Worm (Caenorhabditis elegans) whole organism, young adult: Measurements from ENCODE around the gene yars-2.

ENCODE experiments used
- B0019.2 ChIP-seq: fragments of 200-800 bp; sonication (Bioruptor generic); conservative IDR thresholded peaks from 2 replicates; pipeline ENCODE4 v1.3.6; 2022; ENCODE audit warnings: missing genetic modification reagents, missing genetic modification characterization, missing compliant biosample characterization
- B0261.1 ChIP-seq: sonication (generic microtip); optimal IDR thresholded peaks from 2 replicates; lab custom pipeline; 2016; ENCODE audit warnings: mild to moderate bottlenecking, missing genetic modification characterization, moderate library complexity, missing compliant biosample characterization
- F23B12.7 ChIP-seq: sonication (generic microtip); optimal IDR thresholded peaks from 2 replicates; lab custom pipeline; 2017; ENCODE audit warnings: missing genetic modification characterization, mild to moderate bottlenecking, missing compliant biosample characterization, antibody characterized with exemption, moderate library complexity; ENCODE audit not compliant: insufficient read depth
- F33H1.4 ChIP-seq: fragments of 200-800 bp; sonication (Bioruptor generic); IDR thresholded peaks from 2 replicates; pipeline ENCODE4 v1.3.6; 2022; ENCODE audit warnings: missing genetic modification reagents, missing genetic modification characterization, missing compliant biosample characterization
- F37B4.10 ChIP-seq: fragments of 200-800 bp; sonication (Bioruptor generic); IDR thresholded peaks from 2 replicates; pipeline ENCODE4 v1.3.6; 2022; ENCODE audit warnings: missing genetic modification characterization, missing compliant biosample characterization
- F52B5.7 ChIP-seq: sonication (generic microtip); optimal IDR thresholded peaks from 2 replicates; lab custom pipeline; 2016; ENCODE audit warnings: mild to moderate bottlenecking, missing genetic modification characterization, missing compliant biosample characterization
- F57C9.4 ChIP-seq: sonication (generic microtip); optimal IDR thresholded peaks from 2 replicates; lab custom pipeline; 2017; ENCODE audit warnings: mild to moderate bottlenecking, missing genetic modification characterization, missing compliant biosample characterization
- K11D2.4 ChIP-seq: fragments of 200-800 bp; sonication (Bioruptor generic); IDR thresholded peaks from 2 replicates; pipeline ENCODE4 v1.3.6; 2022; ENCODE audit warnings: missing genetic modification reagents, missing genetic modification characterization, missing compliant biosample characterization
- Y56A3A.18 ChIP-seq: fragments of 200-800 bp; sonication (Bioruptor generic); IDR thresholded peaks from 2 replicates; pipeline ENCODE4 v1.3.6; 2022; ENCODE audit warnings: missing genetic modification reagents, missing genetic modification characterization, missing compliant biosample characterization
- Y95B8A.8 ChIP-seq: fragments of 200-800 bp; sonication (Bioruptor generic); IDR thresholded peaks from 2 replicates; pipeline ENCODE4 v1.3.6; 2022; ENCODE audit warnings: missing genetic modification reagents, missing genetic modification characterization, missing compliant biosample characterization
- ama-1 ChIP-seq, 3 experiments: fragments of 150-350 bp in 1 of 3; sonication (generic microtip) in 2 of 3; optimal IDR thresholded peaks; 2 replicates each; lab custom pipeline; 2014 to 2018; ENCODE audit warnings: missing biosample characterization in 2 of 3, missing genetic modification characterization in 2 of 3, missing genetic modification reagents in 2 of 3
- aptf-3 ChIP-seq: fragments of 200-800 bp; sonication (Bioruptor generic); IDR thresholded peaks from 2 replicates; pipeline ENCODE4 v1.3.6; 2022; ENCODE audit warnings: missing genetic modification characterization, missing compliant biosample characterization
- athp-1 ChIP-seq: sonication (generic microtip); optimal IDR thresholded peaks from 2 replicates; lab custom pipeline; 2017; ENCODE audit warnings: mild to moderate bottlenecking, missing genetic modification characterization, missing compliant biosample characterization
- attf-5 ChIP-seq: fragments of 200-800 bp; sonication (Bioruptor generic); optimal IDR thresholded peaks from 2 replicates; lab custom pipeline; 2018; ENCODE audit warnings: mild to moderate bottlenecking, missing genetic modification characterization, missing compliant biosample characterization
- cebp-1 ChIP-seq, 2 experiments: fragments of 200-800 bp in 1 of 2; sonication (Bioruptor generic) in 1 of 2; sonication (generic microtip) in 1 of 2; IDR thresholded peaks in 1 of 2; optimal IDR thresholded peaks in 1 of 2; 2 replicates each; pipeline versions ENCODE4 v1.3.6 to Lab custom; 2017 to 2022; ENCODE audit warnings: missing compliant biosample characterization in 2 of 2, missing genetic modification characterization in 2 of 2, mild to moderate bottlenecking in 1 of 2, missing genetic modification reagents in 1 of 2, moderate library complexity in 1 of 2
- ceh-58 ChIP-seq: fragments of 200-800 bp; sonication (Bioruptor generic); IDR thresholded peaks from 2 replicates; pipeline ENCODE4 v1.3.6; 2022; ENCODE audit warnings: missing genetic modification characterization, missing compliant biosample characterization
- dox-1 ChIP-seq: fragments of 200-800 bp; sonication (Bioruptor generic); IDR thresholded peaks from 2 replicates; pipeline ENCODE4 v1.3.6; 2022; ENCODE audit warnings: missing genetic modification reagents, missing genetic modification characterization, missing compliant biosample characterization
- egl-18 ChIP-seq: fragments of 200-800 bp; sonication (Bioruptor generic); IDR thresholded peaks from 2 replicates; pipeline ENCODE4 v1.3.6; 2022; ENCODE audit warnings: missing genetic modification reagents, missing genetic modification characterization, missing compliant biosample characterization
- ekl-4 ChIP-seq: fragments of 200-800 bp; sonication (Bioruptor generic); IDR thresholded peaks from 2 replicates; pipeline ENCODE4 v1.3.6; 2022; ENCODE audit warnings: missing genetic modification reagents, missing genetic modification characterization, missing compliant biosample characterization
- ets-4 ChIP-seq: fragments of 200-800 bp; sonication (Bioruptor generic); optimal IDR thresholded peaks from 2 replicates; lab custom pipeline; 2018; ENCODE audit warnings: mild to moderate bottlenecking, missing genetic modification characterization, missing compliant biosample characterization
- hlh-26 ChIP-seq: fragments of 200-800 bp; sonication (Bioruptor generic); conservative IDR thresholded peaks from 2 replicates; pipeline ENCODE4 v1.3.6; 2022; ENCODE audit warnings: missing genetic modification reagents, missing genetic modification characterization, missing compliant biosample characterization
- hrde-1 ChIP-seq: sonication (generic microtip); optimal IDR thresholded peaks from 2 replicates; lab custom pipeline; 2016; ENCODE audit warnings: missing genetic modification characterization, mild to moderate bottlenecking, missing compliant biosample characterization, moderate library complexity, missing genotype, missing genetic modification reagents, borderline replicate concordance
- hsf-1 ChIP-seq: fragments of 200-800 bp; sonication (Bioruptor generic); IDR thresholded peaks from 2 replicates; pipeline ENCODE4 v1.3.6; 2022; ENCODE audit warnings: missing genetic modification reagents, missing genetic modification characterization, missing compliant biosample characterization
- let-607 ChIP-seq, 2 experiments: fragments of 200-800 bp in 1 of 2; sonication (Bioruptor generic) in 1 of 2; sonication (generic microtip) in 1 of 2; optimal IDR thresholded peaks; 2 replicates each; lab custom pipeline; 2016 to 2018; ENCODE audit warnings: mild to moderate bottlenecking in 2 of 2, missing compliant biosample characterization in 2 of 2, missing genetic modification characterization in 2 of 2, moderate library complexity in 2 of 2, missing genotype in 1 of 2
- lin-26 ChIP-seq: fragments of 200-800 bp; sonication (Bioruptor generic); IDR thresholded peaks from 2 replicates; pipeline ENCODE4 v1.3.6; 2022; ENCODE audit warnings: missing genetic modification reagents, missing genetic modification characterization, missing compliant biosample characterization
- lin-40 ChIP-seq: sonication (generic microtip); optimal IDR thresholded peaks from 2 replicates; lab custom pipeline; 2016; ENCODE audit warnings: missing genetic modification characterization, mild to moderate bottlenecking, missing compliant biosample characterization, missing genotype, missing genetic modification reagents
- lin-54 ChIP-seq: fragments of 200-800 bp; sonication (Bioruptor generic); optimal IDR thresholded peaks from 2 replicates; lab custom pipeline; 2018; ENCODE audit warnings: mild to moderate bottlenecking, missing genetic modification characterization, missing compliant biosample characterization
- lir-1 ChIP-seq: fragments of 200-800 bp; sonication (Bioruptor generic); conservative IDR thresholded peaks from 2 replicates; pipeline ENCODE4 v1.3.6; 2022; ENCODE audit warnings: missing genetic modification reagents, missing genetic modification characterization, missing compliant biosample characterization
- lsl-1 ChIP-seq: fragments of 200-800 bp; sonication (Bioruptor generic); optimal IDR thresholded peaks from 2 replicates; lab custom pipeline; 2018; ENCODE audit warnings: mild to moderate bottlenecking, missing genetic modification characterization, moderate library complexity, missing compliant biosample characterization
- madf-3 ChIP-seq: fragments of 200-800 bp; sonication (Bioruptor generic); IDR thresholded peaks from 2 replicates; pipeline ENCODE4 v1.3.6; 2022; ENCODE audit warnings: missing genetic modification reagents, missing genetic modification characterization, missing compliant biosample characterization
- nfya-2 ChIP-seq: fragments of 200-800 bp; sonication (Bioruptor generic); IDR thresholded peaks from 2 replicates; pipeline ENCODE4 v1.3.6; 2022; ENCODE audit warnings: missing genetic modification reagents, missing genetic modification characterization, missing compliant biosample characterization
- nfyb-1 ChIP-seq: fragments of 200-800 bp; sonication (Bioruptor generic); IDR thresholded peaks from 2 replicates; pipeline ENCODE4 v1.3.6; 2022; ENCODE audit warnings: missing genetic modification reagents, missing genetic modification characterization, missing compliant biosample characterization
- nhr-27 ChIP-seq: fragments of 200-800 bp; sonication (Bioruptor generic); optimal IDR thresholded peaks from 2 replicates; lab custom pipeline; 2018; ENCODE audit warnings: mild to moderate bottlenecking, missing genetic modification characterization, moderate library complexity, missing compliant biosample characterization
- nhr-80 ChIP-seq: sonication (generic microtip); optimal IDR thresholded peaks from 2 replicates; lab custom pipeline; 2016; ENCODE audit warnings: missing genetic modification characterization, missing compliant biosample characterization
- pbrm-1 ChIP-seq: fragments of 200-800 bp; sonication (Bioruptor generic); IDR thresholded peaks from 2 replicates; pipeline ENCODE4 v1.3.6; 2022; ENCODE audit warnings: missing genetic modification reagents, missing genetic modification characterization, missing compliant biosample characterization
- repo-1 ChIP-seq: sonication (generic microtip); optimal IDR thresholded peaks from 2 replicates; lab custom pipeline; 2017; ENCODE audit warnings: mild to moderate bottlenecking, missing genetic modification characterization, missing compliant biosample characterization
- snpc-1.1 ChIP-seq: sonication (generic microtip); optimal IDR thresholded peaks from 2 replicates; lab custom pipeline; 2017; ENCODE audit warnings: missing genetic modification characterization, mild to moderate bottlenecking, missing compliant biosample characterization, antibody characterized with exemption, moderate library complexity, missing genotype, missing genetic modification reagents; ENCODE audit not compliant: insufficient read depth
- snpc-1.3 ChIP-seq: sonication (generic microtip); optimal IDR thresholded peaks from 2 replicates; lab custom pipeline; 2017; ENCODE audit warnings: missing genetic modification characterization, mild to moderate bottlenecking, missing compliant biosample characterization, antibody characterized with exemption, moderate library complexity, missing genotype, missing genetic modification reagents; ENCODE audit not compliant: insufficient read depth
- sptf-2 ChIP-seq: fragments of 200-800 bp; sonication (Bioruptor generic); optimal IDR thresholded peaks from 2 replicates; lab custom pipeline; 2018; ENCODE audit warnings: mild to moderate bottlenecking, missing genetic modification characterization, missing compliant biosample characterization
- tlf-1 ChIP-seq: fragments of 200-800 bp; sonication (Bioruptor generic); optimal IDR thresholded peaks from 2 replicates; lab custom pipeline; 2018; ENCODE audit warnings: mild to moderate bottlenecking, missing genetic modification characterization, missing compliant biosample characterization
- xnd-1 ChIP-seq: sonication (generic microtip); optimal IDR thresholded peaks from 2 replicates; lab custom pipeline; 2016; ENCODE audit warnings: missing genotype, missing genetic modification reagents, missing genetic modification characterization, missing compliant biosample characterization
- ztf-18 ChIP-seq: sonication (generic microtip); optimal IDR thresholded peaks from 2 replicates; lab custom pipeline; 2016; ENCODE audit warnings: missing genotype, mild to moderate bottlenecking, missing genetic modification characterization, missing compliant biosample characterization
- ztf-22 ChIP-seq: fragments of 200-800 bp; sonication (Bioruptor generic); optimal IDR thresholded peaks from 2 replicates; lab custom pipeline; 2018; ENCODE audit warnings: mild to moderate bottlenecking, missing genetic modification characterization, moderate library complexity, missing compliant biosample characterization
- ztf-6 ChIP-seq: fragments of 200-800 bp; sonication (Bioruptor generic); IDR thresholded peaks from 2 replicates; pipeline ENCODE4 v1.3.6; 2022; ENCODE audit warnings: missing genetic modification reagents, missing genetic modification characterization, missing compliant biosample characterization

Gene yars-2

ce11 chrIV:4748408-4749105 lies 36.1 kb upstream of the yars-2 start, which contains the start of gene cyc-2.1 (continued):
- TF ChIP-seq snpc-1.1 (tag; lab: Kevin White, UChicago) (peak; percentile 62), B0019.2 (GFP tag; lab: Robert Waterston, UW) (no peak), tlf-1 (peak; percentile 63), nhr-80 (tag; lab: Kevin White, UChicago) (peak; percentile 91), hlh-26 (GFP tag; lab: Robert Waterston, UW) (no peak), ztf-18 (peak; percentile 88), ets-4 (GFP tag; lab: Kevin White, UChicago) (no peak), F33H1.4 (GFP tag; lab: Robert Waterston, UW) (peak; percentile 41), nhr-27 (peak; percentile 55), nfya-2 (GFP tag; lab: Robert Waterston, UW) (0 out of 2 replicates have a peak, but pooled peaks have one; percentile 19), madf-3 (GFP tag; lab: Robert Waterston, UW) (peak; percentile 79), F37B4.10 (no peak), Y95B8A.8 (peak; percentile 78), F23B12.7 (tag; lab: Kevin White, UChicago) (peak; percentile 71), nfyb-1 (GFP tag; lab: Robert Waterston, UW) (0 out of 2 replicates have a peak, but pooled peaks have one; percentile 15), ztf-22 (GFP tag; lab: Kevin White, UChicago) (no peak), ekl-4 (GFP tag; lab: Robert Waterston, UW) (peak; percentile 79; the same call in 1 of the 2 replicates), F52B5.7 (peak; percentile 37), hsf-1 (peak; percentile 83), repo-1 (tag; lab: Kevin White, UChicago) (peak; percentile 14), Y56A3A.18 (peak; percentile 47; the same call in 1 of the 2 replicates), lir-1 (GFP tag; lab: Robert Waterston, UW) (no peak), K11D2.4 (0 out of 2 replicates have a peak, but pooled peaks have one; percentile 21), egl-18 (0 out of 2 replicates have a peak, but pooled peaks have one; percentile 4), lsl-1 (GFP tag; lab: Kevin White, UChicago) (peak; percentile 54), lin-26 (GFP tag; lab: Robert Waterston, UW) (peak; percentile 66), B0261.1 (peak; percentile 20), xnd-1 (tag; lab: Kevin White, UChicago) (peak; percentile 57), snpc-1.3 (tag; lab: Kevin White, UChicago) (peak; percentile 36), ama-1 (optimal IDR thresholded peaks at IDR 0.05; lab: Kevin White, UChicago) (no peak), ama-1 (GFP tag; optimal IDR thresholded peaks at IDR 0.05; lab: Kevin White, UChicago) (peak; percentile 34 to 66), pbrm-1 (GFP tag; lab: Robert Waterston, UW) (peak; percentile 52), sptf-2 (GFP tag; lab: Kevin White, UChicago) (no peak), F57C9.4 (tag; lab: Kevin White, UChicago) (no peak), athp-1 (tag; lab: Kevin White, UChicago) (peak; percentile 70), lin-40 (peak; percentile 47), ztf-6 (GFP tag; lab: Robert Waterston, UW) (0 out of 2 replicates have a peak, but pooled peaks have one; percentile 44), cebp-1 (GFP tag; IDR thresholded peaks at IDR 0.05; lab: Robert Waterston, UW) (0 out of 2 replicates have a peak, but pooled peaks have one; percentile 35), cebp-1 (tag; optimal IDR thresholded peaks at IDR 0.05; lab: Kevin White, UChicago) (peak; percentile 82), lin-54 (GFP tag; lab: Kevin White, UChicago) (peak; percentile 71), attf-5 (peak; percentile 92), aptf-3 (GFP tag; lab: Robert Waterston, UW) (peak; percentile 76; the same call in 1 of the 2 replicates), dox-1 (GFP tag; lab: Robert Waterston, UW) (peak; percentile 74), let-607 (tag; optimal IDR thresholded peaks at IDR 0.05; lab: Kevin White, UChicago) (peak in 1 of 2 experiments; percentile 58), hrde-1 (peak; percentile 94), ceh-58 (GFP tag; lab: Robert Waterston, UW) (0 out of 2 replicates have a peak, but pooled peaks have one; percentile 10)
